Fruit fly (Drosophila melanogaster) whole organism, prepupa: ENCODE measurements around the gene CG14655.

Experiments used
- Blimp-1 ChIP-seq: fragments of 200-800 bp; sonication (Bioruptor generic); optimal IDR thresholded peaks from 3 replicates; lab custom pipeline; 2017; ENCODE audit warnings: missing biosample characterization, missing genetic modification characterization, mild to moderate bottlenecking, moderate library complexity, missing genetic modification reagents
- CG10631 ChIP-seq: fragments of 200-800 bp; sonication (Bioruptor generic); optimal IDR thresholded peaks from 2 replicates; lab custom pipeline; 2016; ENCODE audit warnings: missing biosample characterization, missing genetic modification characterization
- CG10669 ChIP-seq: fragments of 200-800 bp; sonication (Bioruptor generic); optimal IDR thresholded peaks from 3 replicates; lab custom pipeline; 2018; ENCODE audit warnings: missing biosample characterization, mild to moderate bottlenecking, missing genetic modification characterization, moderate library complexity
- CG11294 ChIP-seq: fragments of 200-800 bp; sonication (Bioruptor generic); IDR thresholded peaks from 2 replicates; pipeline ENCODE4 v1.3.6; 2022; ENCODE audit warnings: missing biosample characterization, missing genetic modification characterization
- CG11762 ChIP-seq: fragments of 200-800 bp; sonication (Bioruptor generic); optimal IDR thresholded peaks from 3 replicates; lab custom pipeline; 2016; ENCODE audit warnings: missing biosample characterization, missing genetic modification characterization; ENCODE audit not compliant: insufficient read depth
- CG11902 ChIP-seq: fragments of 200-800 bp; sonication (Bioruptor generic); optimal IDR thresholded peaks from 3 replicates; lab custom pipeline; 2016; ENCODE audit warnings: missing biosample characterization, missing genetic modification characterization
- CG1621 ChIP-seq: fragments of 200-800 bp; sonication (Bioruptor generic); optimal IDR thresholded peaks from 3 replicates; lab custom pipeline; 2018; ENCODE audit warnings: missing biosample characterization, mild to moderate bottlenecking, missing genetic modification characterization
- CG16779 ChIP-seq: fragments of 200-800 bp; sonication (Bioruptor generic); optimal IDR thresholded peaks from 3 replicates; lab custom pipeline; 2017; ENCODE audit warnings: missing biosample characterization, mild to moderate bottlenecking, missing genetic modification characterization
- CG3032 ChIP-seq: fragments of 200-800 bp; optimal IDR thresholded peaks from 2 replicates; lab custom pipeline; 2019; ENCODE audit warnings: missing biosample characterization, mild to moderate bottlenecking, missing genetic modification characterization, moderate library complexity
- CG4318 ChIP-seq: fragments of 200-800 bp; sonication (Bioruptor generic); optimal IDR thresholded peaks from 3 replicates; lab custom pipeline; 2017; ENCODE audit warnings: missing biosample characterization, mild to moderate bottlenecking, missing genetic modification characterization
- CG6163 ChIP-seq: fragments of 200-800 bp; sonication (Bioruptor generic); IDR thresholded peaks from 3 replicates; pipeline ENCODE4 v1.3.6; 2022; ENCODE audit warnings: missing biosample characterization, missing genetic modification characterization
- CG6792 ChIP-seq: fragments of 200-800 bp; sonication (Bioruptor generic); optimal IDR thresholded peaks from 3 replicates; lab custom pipeline; 2016; ENCODE audit warnings: missing biosample characterization, missing genetic modification characterization
- CG6808 ChIP-seq: fragments of 200-800 bp; sonication (Bioruptor generic); optimal IDR thresholded peaks from 3 replicates; lab custom pipeline; 2017; ENCODE audit warnings: missing biosample characterization, missing genetic modification characterization, mild to moderate bottlenecking, moderate library complexity, missing genetic modification reagents
- CG7368 ChIP-seq: fragments of 200-800 bp; sonication (Bioruptor generic); optimal IDR thresholded peaks from 3 replicates; lab custom pipeline; 2016; ENCODE audit warnings: missing biosample characterization, missing genetic modification characterization
- CG8119 ChIP-seq: fragments of 200-800 bp; sonication (Bioruptor generic); IDR thresholded peaks from 3 replicates; pipeline ENCODE4 v1.3.6; 2022; ENCODE audit warnings: missing biosample characterization, missing genetic modification characterization
- CG8319 ChIP-seq: fragments of 200-800 bp; sonication (Bioruptor generic); optimal IDR thresholded peaks from 3 replicates; lab custom pipeline; 2016; ENCODE audit warnings: missing biosample characterization, missing genetic modification characterization
- CG9139 ChIP-seq: fragments of 200-800 bp; sonication (Bioruptor generic); optimal IDR thresholded peaks from 3 replicates; lab custom pipeline; 2017; ENCODE audit warnings: missing biosample characterization, mild to moderate bottlenecking, missing genetic modification characterization
- Eip75B ChIP-seq: fragments of 200-800 bp; sonication (Bioruptor generic); optimal IDR thresholded peaks from 3 replicates; lab custom pipeline; 2016; ENCODE audit warnings: missing biosample characterization, missing genetic modification characterization
- Eip78C ChIP-seq: fragments of 200-800 bp; sonication (Bioruptor generic); peaks from one replicate; lab custom pipeline; 2016; ENCODE audit warnings: missing biosample characterization, missing genetic modification characterization
- Eip93F ChIP-seq: fragments of 200-800 bp; sonication (Bioruptor generic); optimal IDR thresholded peaks from 2 replicates; lab custom pipeline; 2016; ENCODE audit warnings: missing biosample characterization, mild to moderate bottlenecking, missing genetic modification characterization
- Ets96B ChIP-seq: fragments of 200-800 bp; optimal IDR thresholded peaks from 2 replicates; lab custom pipeline; 2019; ENCODE audit warnings: missing biosample characterization, mild to moderate bottlenecking, missing genetic modification characterization, moderate library complexity
- Gug ChIP-seq: fragments of 200-800 bp; sonication (Bioruptor generic); IDR thresholded peaks from 2 replicates; pipeline ENCODE4 v1.3.6; 2022; ENCODE audit warnings: missing biosample characterization, missing genetic modification characterization
- Hr38 ChIP-seq: sonication (Bioruptor generic); optimal IDR thresholded peaks from 2 replicates; lab custom pipeline; 2016; ENCODE audit warnings: missing biosample characterization, missing genetic modification characterization
- Hr39 ChIP-seq: fragments of 200-800 bp; sonication (Bioruptor generic); optimal IDR thresholded peaks from 2 replicates; lab custom pipeline; 2016; ENCODE audit warnings: missing biosample characterization, missing genetic modification characterization
- Hr4 ChIP-seq: fragments of 200-800 bp; sonication (Bioruptor generic); optimal IDR thresholded peaks from 3 replicates; lab custom pipeline; 2016; ENCODE audit warnings: missing biosample characterization, missing genetic modification characterization
- Lpt ChIP-seq: fragments of 200-800 bp; sonication (Bioruptor generic); optimal IDR thresholded peaks from 3 replicates; lab custom pipeline; 2016; ENCODE audit warnings: missing biosample characterization, missing genetic modification characterization
- Met ChIP-seq: fragments of 200-800 bp; sonication (Bioruptor generic); optimal IDR thresholded peaks from 3 replicates; lab custom pipeline; 2016; ENCODE audit warnings: missing biosample characterization, missing genetic modification characterization
- Sox102F ChIP-seq: fragments of 200-800 bp; sonication (Bioruptor generic); optimal IDR thresholded peaks from 2 replicates; lab custom pipeline; 2016; ENCODE audit warnings: missing biosample characterization, mild to moderate bottlenecking, missing genetic modification characterization
- Sox14 ChIP-seq: fragments of 200-800 bp; sonication (Bioruptor generic); optimal IDR thresholded peaks from 3 replicates; lab custom pipeline; 2016; ENCODE audit warnings: missing biosample characterization, missing genetic modification characterization
- Sox15 ChIP-seq: fragments of 200-800 bp; sonication (Bioruptor generic); optimal IDR thresholded peaks from 3 replicates; lab custom pipeline; 2016; ENCODE audit warnings: missing biosample characterization, missing genetic modification characterization
- acj6 ChIP-seq: fragments of 200-800 bp; sonication (Bioruptor generic); optimal IDR thresholded peaks from 3 replicates; lab custom pipeline; 2016; ENCODE audit warnings: missing biosample characterization, missing genetic modification characterization
- cyc ChIP-seq: fragments of 200-800 bp; sonication (Bioruptor generic); optimal IDR thresholded peaks from 3 replicates; lab custom pipeline; 2016; ENCODE audit warnings: missing biosample characterization, missing genetic modification characterization
- dac ChIP-seq: fragments of 200-800 bp; sonication (Bioruptor generic); optimal IDR thresholded peaks from 2 replicates; lab custom pipeline; 2017; ENCODE audit warnings: missing biosample characterization, mild to moderate bottlenecking, missing genetic modification characterization
- dsx ChIP-seq: fragments of 200-800 bp; optimal IDR thresholded peaks from 3 replicates; lab custom pipeline; 2019; ENCODE audit warnings: missing biosample characterization, mild to moderate bottlenecking, missing genetic modification characterization, moderate library complexity; ENCODE audit not compliant: poor library complexity, severe bottlenecking
- eg ChIP-seq: fragments of 200-800 bp; sonication (Bioruptor generic); IDR thresholded peaks from 3 replicates; pipeline ENCODE4 v1.3.6; 2022; ENCODE audit warnings: missing biosample characterization, missing genetic modification characterization
- esn ChIP-seq: fragments of 200-800 bp; sonication (Bioruptor generic); optimal IDR thresholded peaks from 2 replicates; lab custom pipeline; 2016; ENCODE audit warnings: missing biosample characterization, mild to moderate bottlenecking, missing genetic modification characterization, moderate library complexity
- fd59A ChIP-seq: fragments of 200-800 bp; sonication (Bioruptor generic); optimal IDR thresholded peaks from 2 replicates; lab custom pipeline; 2017; ENCODE audit warnings: missing biosample characterization, mild to moderate bottlenecking, missing genetic modification characterization, missing genetic modification reagents
- fd85E ChIP-seq: fragments of 200-800 bp; sonication (Bioruptor generic); optimal IDR thresholded peaks from 3 replicates; lab custom pipeline; 2016; ENCODE audit warnings: missing biosample characterization, missing genetic modification characterization
- fkh ChIP-seq: fragments of 200-800 bp; sonication (Bioruptor generic); optimal IDR thresholded peaks from 3 replicates; lab custom pipeline; 2017; ENCODE audit warnings: missing biosample characterization, mild to moderate bottlenecking, missing genetic modification characterization, moderate library complexity
- lz ChIP-seq: fragments of 200-800 bp; sonication (Bioruptor generic); optimal IDR thresholded peaks from 3 replicates; lab custom pipeline; 2016; ENCODE audit warnings: missing biosample characterization, missing genetic modification characterization
- pdm3 ChIP-seq: fragments of 200-800 bp; sonication (Bioruptor generic); optimal IDR thresholded peaks from 3 replicates; lab custom pipeline; 2016; ENCODE audit warnings: missing biosample characterization, missing genetic modification characterization
- spab ChIP-seq: fragments of 200-800 bp; sonication (Bioruptor generic); optimal IDR thresholded peaks from 2 replicates; lab custom pipeline; 2017; ENCODE audit warnings: missing biosample characterization, mild to moderate bottlenecking, missing genetic modification characterization, missing genetic modification reagents
- ss ChIP-seq, 2 experiments: fragments of 200-800 bp; sonication (Bioruptor generic); optimal IDR thresholded peaks; 2 replicates in 1 of 2; 3 replicates in 1 of 2; lab custom pipeline; 2017 to 2018; ENCODE audit warnings: mild to moderate bottlenecking in 2 of 2, missing biosample characterization in 2 of 2, missing genetic modification characterization in 2 of 2, moderate library complexity in 1 of 2
- svp ChIP-seq: fragments of 200-800 bp; sonication (Bioruptor generic); peaks from one replicate; lab custom pipeline; 2016; ENCODE audit warnings: missing biosample characterization, missing genetic modification characterization
- topi ChIP-seq: fragments of 200-800 bp; sonication (Bioruptor generic); optimal IDR thresholded peaks from 3 replicates; lab custom pipeline; 2016; ENCODE audit warnings: missing biosample characterization, missing genetic modification characterization
- vri ChIP-seq: fragments of 200-800 bp; sonication (Bioruptor generic); optimal IDR thresholded peaks from 3 replicates; lab custom pipeline; 2016; ENCODE audit warnings: missing biosample characterization, mild to moderate bottlenecking, missing genetic modification characterization

The CG14655 gene

DNA sequence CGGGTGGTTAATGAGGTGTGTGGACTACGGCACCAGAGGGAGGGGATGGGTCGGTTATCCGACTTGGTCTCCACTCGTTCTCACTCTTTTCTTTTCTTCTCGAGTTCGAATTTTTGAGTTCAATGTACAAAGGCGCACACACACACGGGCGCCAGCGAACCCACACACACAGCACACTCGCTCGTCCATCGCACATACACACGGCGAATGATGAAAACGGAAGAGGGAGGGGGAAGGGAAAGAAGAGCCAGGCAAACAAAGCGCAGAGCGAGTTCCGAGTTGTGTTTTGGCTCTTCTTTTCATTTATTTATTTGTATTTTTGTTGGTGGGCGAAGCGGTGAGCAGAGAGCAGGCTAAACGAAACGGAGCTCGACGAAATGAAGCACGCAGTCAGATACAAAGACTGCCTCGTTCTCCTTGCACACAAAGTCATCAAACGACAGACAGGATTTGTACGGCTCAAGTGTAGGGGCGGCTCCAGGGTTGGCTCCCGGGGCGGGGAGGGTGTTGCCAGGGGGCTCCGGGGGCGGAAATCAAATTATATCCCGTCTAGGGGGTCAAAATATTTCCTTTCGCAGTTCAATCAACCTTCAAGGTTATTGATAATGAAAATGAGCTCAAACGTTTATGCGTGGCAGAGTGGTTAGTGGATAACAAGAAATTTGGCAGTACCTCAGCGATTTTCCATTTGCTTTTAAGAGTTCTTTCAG is 30.0 kb upstream of the CG14655 start (continued):
- TF ChIP-seq fd85E (GFP tag; lab: Kevin White, UChicago), result no peak
- TF ChIP-seq CG4318, result no peak
- TF ChIP-seq cyc (GFP tag; lab: Kevin White, UChicago), result no peak
- TF ChIP-seq pdm3 (GFP tag; lab: Kevin White, UChicago), result no peak
- TF ChIP-seq CG11294, result no peak
- peak; percentile 1 for TF ChIP-seq CG16779
- TF ChIP-seq dac (GFP tag; lab: Kevin White, UChicago), result no peak
- no peak for TF ChIP-seq Hr4
- TF ChIP-seq Sox14 (GFP tag; lab: Kevin White, UChicago), result peak; percentile 94
- peak; percentile 91 for TF ChIP-seq fkh (GFP tag; lab: Kevin White, UChicago)
- TF ChIP-seq dsx (GFP tag; lab: Kevin White, UChicago), result peak; percentile 90
- peak; percentile 31 for TF ChIP-seq Lpt (GFP tag; lab: Kevin White, UChicago)
- peak; percentile 58 for TF ChIP-seq Blimp-1 (GFP tag; lab: Kevin White, UChicago)
- no peak for TF ChIP-seq Gug
- no peak for TF ChIP-seq CG8119 (GFP tag; lab: Robert Waterston, UW)
- TF ChIP-seq CG9139 (GFP tag; lab: Kevin White, UChicago), result peak; percentile 35
- TF ChIP-seq CG10631 (GFP tag; lab: Kevin White, UChicago), result no peak
- TF ChIP-seq CG6163 (GFP tag; lab: Robert Waterston, UW), result peak; percentile 77
- TF ChIP-seq ss (GFP tag; optimal IDR thresholded peaks at IDR 0.05; lab: Kevin White, UChicago), result peak; percentile 74 to 80
- no peak for TF ChIP-seq CG11902 (GFP tag; lab: Kevin White, UChicago)
- no peak for TF ChIP-seq fd59A (GFP tag; lab: Kevin White, UChicago)
- peak; percentile 32 for TF ChIP-seq CG3032
- TF ChIP-seq spab (GFP tag; lab: Kevin White, UChicago), result peak; percentile 1
- TF ChIP-seq Sox15, result no peak
- peak; percentile 70 for TF ChIP-seq Sox102F (GFP tag; lab: Kevin White, UChicago)
- peak; percentile 65 for TF ChIP-seq vri (GFP tag; lab: Kevin White, UChicago)
- no peak for TF ChIP-seq Hr38 (GFP tag; lab: Kevin White, UChicago)
- peak; percentile 19 for TF ChIP-seq CG6792

- peak; percentile 32 for TF ChIP-seq fkh (GFP tag; lab: Kevin White, UChicago)
- no peak for TF ChIP-seq Sox102F (GFP tag; lab: Kevin White, UChicago)
- peak; percentile 30 for TF ChIP-seq Eip75B (GFP tag; lab: Kevin White, UChicago)
- TF ChIP-seq cyc (GFP tag; lab: Kevin White, UChicago), result no peak
Measured at dm6 chr3R:4807582-4807981, 27.5 kb upstream of the CG14655 start.

dm6 chr3R:4806318-4806757 is 26.2 kb upstream of the CG14655 start:
- TF ChIP-seq vri (GFP tag; lab: Kevin White, UChicago) (peak; percentile 68), acj6 (GFP tag; lab: Kevin White, UChicago) (no peak), Blimp-1 (GFP tag; lab: Kevin White, UChicago) (no peak), CG10669 (GFP tag; lab: Kevin White, UChicago) (no peak), Met (peak; percentile 49), Hr4 (no peak), CG6808 (peak; percentile 49), Sox102F (GFP tag; lab: Kevin White, UChicago) (peak; percentile 52), CG11762 (GFP tag; lab: Kevin White, UChicago) (no peak), CG6792 (peak; percentile 42), dac (GFP tag; lab: Kevin White, UChicago) (no peak), CG6163 (GFP tag; lab: Robert Waterston, UW) (peak; percentile 46; the same call in 1 of the 3 replicates), CG11294 (no peak), eg (peak; percentile 40; the same call in 1 of the 3 replicates), topi (GFP tag; lab: Kevin White, UChicago) (peak; percentile 32), Hr39 (GFP tag; lab: Kevin White, UChicago) (no peak), Eip93F (GFP tag; lab: Kevin White, UChicago) (no peak), CG1621 (tag; lab: Kevin White, UChicago) (no peak), lz (no peak), CG7368 (GFP tag; lab: Kevin White, UChicago) (peak; percentile 32), svp (GFP tag; lab: Kevin White, UChicago) (no peak), Eip78C (peak; percentile 84), CG8319 (GFP tag; lab: Kevin White, UChicago) (no peak), esn (GFP tag; lab: Kevin White, UChicago) (peak; percentile 46), Ets96B (tag; lab: Kevin White, UChicago) (peak; percentile 4)
